Fruit fly (Drosophila melanogaster): ENCODE results near the gene CG11664.

CG11664 gene

DNA sequence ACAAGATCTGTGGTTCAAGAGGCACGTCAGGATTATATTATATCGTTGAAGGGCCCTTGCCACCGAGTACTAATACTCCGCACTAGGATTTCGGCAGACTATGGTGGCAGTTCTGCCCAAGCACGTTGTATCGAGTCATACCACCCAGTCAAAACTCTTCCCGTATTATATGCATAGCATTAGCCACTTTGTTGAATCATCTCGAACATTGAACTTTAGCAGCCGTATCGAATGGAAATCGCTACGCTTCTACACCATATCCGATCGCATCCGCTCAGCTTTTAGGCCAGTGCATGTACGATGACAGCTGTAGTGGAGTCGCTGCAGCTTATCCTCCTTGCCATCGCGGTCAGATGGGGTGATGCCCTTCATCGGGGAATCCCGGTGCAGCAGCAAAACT is at the start of gene CG11664:
Gene CG11664 (plus strand): TSS at position 301 of the 400 bp plus-strand sequence.
- TF ChIP-seq sv (GFP tag; optimal IDR thresholded peaks at IDR 0.05) (no peak), Dif (GFP tag; optimal IDR thresholded peaks at IDR 0.05; ENCODE audit: partially characterized antibody) (no peak), rgr (GFP tag; optimal IDR thresholded peaks at IDR 0.05) (no peak), CG9705 (GFP tag; optimal IDR thresholded peaks at IDR 0.05) (no peak), pan (optimal IDR thresholded peaks at IDR 0.05) (no peak), Myc (optimal IDR thresholded peaks at IDR 0.05) (no peak), tai (GFP tag; optimal IDR thresholded peaks at IDR 0.05) (no peak), Hr78 (GFP tag; optimal IDR thresholded peaks at IDR 0.05) (no peak), CG32264 (GFP tag; optimal IDR thresholded peaks at IDR 0.05) (no peak), Jra (GFP tag; optimal IDR thresholded peaks at IDR 0.05) (no peak), GATAd (GFP tag; optimal IDR thresholded peaks at IDR 0.05) (no peak), foxo (GFP tag; optimal IDR thresholded peaks at IDR 0.05) (no peak), dl (GFP tag; optimal IDR thresholded peaks at IDR 0.05; ENCODE audit: insufficient read depth in 1 of 2, partially characterized antibody in 2 of 2) (no peak), Vsx2 (GFP tag; optimal IDR thresholded peaks at IDR 0.05; ENCODE audit: partially characterized antibody) (no peak), Hnf4 (GFP tag; optimal IDR thresholded peaks at IDR 0.05) (no peak), Sp1 (GFP tag; optimal IDR thresholded peaks at IDR 0.05) (no peak), CrebA (GFP tag; optimal IDR thresholded peaks at IDR 0.05; ENCODE audit: borderline replicate concordance) (no peak), usp (GFP tag; optimal IDR thresholded peaks at IDR 0.05) (no peak), Rel (GFP tag; optimal IDR thresholded peaks at IDR 0.05) (no peak), Rel (tag; optimal IDR thresholded peaks at IDR 0.05) (no peak)

DNA sequence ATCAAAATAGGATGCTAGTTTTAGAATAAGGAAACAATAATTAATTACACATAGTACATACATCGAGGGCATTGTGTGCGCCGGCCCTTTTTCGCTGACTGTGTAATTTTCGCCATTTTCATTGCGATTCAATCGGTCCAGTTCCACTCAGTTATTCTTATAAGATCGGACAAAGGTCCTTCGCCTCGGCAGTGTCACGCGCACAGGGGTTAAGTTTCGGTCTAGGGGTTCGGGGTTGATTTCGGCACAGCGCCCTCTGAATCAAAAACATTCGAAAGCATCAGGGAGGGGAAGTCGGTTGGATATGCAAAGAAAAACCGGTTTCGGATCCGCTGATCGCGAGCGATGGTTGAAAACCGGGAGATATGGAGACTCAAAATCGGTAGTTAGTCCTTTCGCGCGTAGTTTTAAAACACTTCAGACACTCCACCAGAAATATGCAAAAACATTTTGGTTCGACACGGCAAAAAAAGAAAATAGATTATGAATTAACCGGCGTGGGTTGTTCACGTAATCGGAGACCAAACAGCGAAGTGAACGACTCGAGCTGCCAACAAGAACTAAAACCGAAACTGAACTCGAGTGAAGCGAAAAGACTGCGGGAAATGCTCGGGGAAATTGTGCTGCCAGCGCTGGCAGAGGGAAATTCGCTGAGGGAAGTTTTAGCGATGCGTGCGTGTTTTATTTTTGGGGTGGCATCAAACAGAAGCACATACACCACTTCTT is 39.4 kb upstream of the CG11664 start:
- TF ChIP-seq Hr78 (GFP tag; optimal IDR thresholded peaks at IDR 0.05) (no peak), ey (GFP tag; optimal IDR thresholded peaks at IDR 0.05) (no peak), h (GFP tag; optimal IDR thresholded peaks at IDR 0.05) (no peak), Dif (GFP tag; optimal IDR thresholded peaks at IDR 0.05; ENCODE audit: partially characterized antibody) (no peak), HLH106 (tag; optimal IDR thresholded peaks at IDR 0.05) (no peak), CG32264 (GFP tag; optimal IDR thresholded peaks at IDR 0.05) (no peak), sv (GFP tag; optimal IDR thresholded peaks at IDR 0.05) (no peak), fru (GFP tag; optimal IDR thresholded peaks at IDR 0.05) (no peak), tai (GFP tag; optimal IDR thresholded peaks at IDR 0.05) (no peak), Rel (GFP tag; optimal IDR thresholded peaks at IDR 0.05) (no peak), Rel (tag; optimal IDR thresholded peaks at IDR 0.05) (no peak), pan (optimal IDR thresholded peaks at IDR 0.05) (no peak), CG9705 (GFP tag; optimal IDR thresholded peaks at IDR 0.05) (no peak), br (GFP tag; optimal IDR thresholded peaks at IDR 0.05) (no peak), OdsH (GFP tag; optimal IDR thresholded peaks at IDR 0.05) (no peak), Myc (optimal IDR thresholded peaks at IDR 0.05) (no peak), psq (GFP tag; optimal IDR thresholded peaks at IDR 0.05) (no peak), Mio (GFP tag; optimal IDR thresholded peaks at IDR 0.05) (no peak), dl (GFP tag; optimal IDR thresholded peaks at IDR 0.05; ENCODE audit: insufficient read depth in 1 of 2, partially characterized antibody in 2 of 2) (no peak), Hr83 (GFP tag; optimal IDR thresholded peaks at IDR 0.05; ENCODE audit: poor library complexity, severe bottlenecking) (no peak), lola (GFP tag; optimal IDR thresholded peaks at IDR 0.05) (no peak)

DNA sequence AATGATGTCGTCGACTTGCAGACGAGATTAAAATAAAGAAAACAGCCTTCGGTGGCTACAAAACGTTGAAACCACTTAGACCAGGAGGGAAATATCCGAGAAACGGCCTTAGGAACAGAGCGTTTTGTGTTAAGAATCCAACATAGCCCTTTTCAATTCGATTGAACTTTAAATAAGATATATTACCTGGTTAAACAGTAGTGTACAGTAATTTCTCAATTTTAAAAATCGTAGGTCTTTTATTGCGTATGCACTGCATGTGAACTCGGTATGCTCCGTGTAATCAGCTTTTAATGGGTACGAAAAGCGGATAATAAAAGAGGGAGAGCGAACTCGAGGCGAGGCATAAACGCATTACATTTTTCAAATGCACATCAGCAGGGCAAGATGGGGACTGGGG is 37.5 kb upstream of the CG11664 start:
- TF ChIP-seq Mio (GFP tag; optimal IDR thresholded peaks at IDR 0.05) (no peak), rgr (GFP tag; optimal IDR thresholded peaks at IDR 0.05) (no peak), OdsH (GFP tag; optimal IDR thresholded peaks at IDR 0.05) (no peak), Vsx2 (GFP tag; optimal IDR thresholded peaks at IDR 0.05; ENCODE audit: partially characterized antibody) (no peak), Rel (GFP tag; optimal IDR thresholded peaks at IDR 0.05) (no peak), Rel (tag; optimal IDR thresholded peaks at IDR 0.05) (no peak), GATAd (GFP tag; optimal IDR thresholded peaks at IDR 0.05) (no peak), br (GFP tag; optimal IDR thresholded peaks at IDR 0.05) (no peak), CrebA (GFP tag; optimal IDR thresholded peaks at IDR 0.05; ENCODE audit: borderline replicate concordance) (no peak), CG32264 (GFP tag; optimal IDR thresholded peaks at IDR 0.05) (no peak), sage (GFP tag; optimal IDR thresholded peaks at IDR 0.05) (no peak), psq (GFP tag; optimal IDR thresholded peaks at IDR 0.05) (no peak), Dfd (GFP tag; optimal IDR thresholded peaks at IDR 0.05) (no peak), Abd-B (GFP tag; optimal IDR thresholded peaks at IDR 0.05) (no peak), Jra (GFP tag; optimal IDR thresholded peaks at IDR 0.05) (no peak)

DNA sequence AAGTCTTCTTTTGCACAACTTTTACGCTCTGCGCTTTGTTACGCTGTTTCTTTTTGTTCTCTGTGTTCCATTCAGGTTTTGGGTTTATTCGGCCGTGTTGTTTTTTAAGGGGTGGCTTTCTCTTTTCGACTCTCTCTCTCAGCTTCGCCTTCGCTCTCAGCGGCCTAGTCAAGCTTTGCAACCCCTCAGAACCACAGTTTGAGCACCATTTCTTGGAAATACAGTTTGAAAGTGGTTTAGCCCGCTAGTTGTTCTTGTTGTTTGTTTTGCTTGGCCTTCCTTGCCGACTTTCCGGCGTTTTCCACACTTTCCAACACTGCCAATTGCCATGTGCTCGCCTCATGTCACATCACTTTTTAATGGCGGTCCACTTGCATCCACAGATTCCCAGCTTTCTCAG is 34.5 kb upstream of the CG11664 start:
- TF ChIP-seq Dfd (GFP tag; optimal IDR thresholded peaks at IDR 0.05) = no peak
- no peak for TF ChIP-seq fru (GFP tag; optimal IDR thresholded peaks at IDR 0.05)
- TF ChIP-seq Abd-B (GFP tag; optimal IDR thresholded peaks at IDR 0.05) = no peak
- TF ChIP-seq brk (GFP tag; optimal IDR thresholded peaks at IDR 0.05) = no peak

All from whole organism, wandering third instar larva.